Worm (Caenorhabditis elegans) whole organism, mixed stage, embryonic: ENCODE measurements around the gene srz-82.

Experiments used
- ceh-83 ChIP-seq: fragments of 200-800 bp; sonication (Bioruptor generic); optimal IDR thresholded peaks from 2 replicates; lab custom pipeline; 2018; ENCODE audit warnings: mild to moderate bottlenecking, missing genetic modification characterization, missing compliant biosample characterization
- lin-13 ChIP-seq: fragments of 150-350 bp; optimal IDR thresholded peaks from 2 replicates; lab custom pipeline; 2014; ENCODE audit warnings: missing biosample characterization, missing genetic modification characterization
- lin-32 ChIP-seq: fragments of 200-800 bp; sonication (Bioruptor generic); optimal IDR thresholded peaks from 2 replicates; lab custom pipeline; 2018; ENCODE audit warnings: mild to moderate bottlenecking, missing genetic modification characterization, missing compliant biosample characterization
- lsy-2 ChIP-seq: fragments of 150-350 bp; optimal IDR thresholded peaks from 2 replicates; lab custom pipeline; 2014; ENCODE audit warnings: missing biosample characterization, missing genetic modification characterization
- mab-5 ChIP-seq: fragments of 150-350 bp; optimal IDR thresholded peaks from 2 replicates; lab custom pipeline; 2014; ENCODE audit warnings: missing biosample characterization, missing genetic modification characterization
- ztf-11 ChIP-seq: fragments of 150-350 bp; optimal IDR thresholded peaks from 2 replicates; lab custom pipeline; 2014; ENCODE audit warnings: missing biosample characterization, missing genetic modification characterization

DNA sequence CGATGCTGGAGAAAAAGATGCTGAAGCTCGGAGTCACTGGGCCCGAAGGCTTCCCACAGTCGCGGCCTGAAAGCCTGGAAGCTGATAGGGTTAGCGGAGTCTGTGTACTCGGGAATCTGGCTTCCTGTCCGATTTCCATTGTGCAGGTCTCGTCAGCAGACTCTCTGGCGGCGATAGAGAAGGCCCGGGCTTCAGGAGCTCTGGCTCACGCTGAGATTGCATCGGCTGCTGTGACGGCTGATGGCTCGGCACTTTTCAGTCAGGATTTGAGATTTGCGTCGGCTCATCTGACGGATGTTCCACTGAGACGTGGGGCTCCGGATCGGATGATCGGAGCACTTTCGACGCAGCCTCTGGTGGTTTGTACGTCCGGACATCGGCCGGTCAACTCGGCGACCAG lies 40.7 kb downstream of the srz-82 start:
- TF ChIP-seq mab-5 (tag; lab: Kevin White, UChicago) (no peak), ceh-83 (GFP tag; lab: Kevin White, UChicago) (no peak), lsy-2 (no peak), ztf-11 (no peak), lin-32 (GFP tag; lab: Kevin White, UChicago) (no peak), lin-13 (tag; lab: Kevin White, UChicago) (no peak)
